Fruit fly (Drosophila melanogaster): ENCODE results near the gene Tao.

DNA sequence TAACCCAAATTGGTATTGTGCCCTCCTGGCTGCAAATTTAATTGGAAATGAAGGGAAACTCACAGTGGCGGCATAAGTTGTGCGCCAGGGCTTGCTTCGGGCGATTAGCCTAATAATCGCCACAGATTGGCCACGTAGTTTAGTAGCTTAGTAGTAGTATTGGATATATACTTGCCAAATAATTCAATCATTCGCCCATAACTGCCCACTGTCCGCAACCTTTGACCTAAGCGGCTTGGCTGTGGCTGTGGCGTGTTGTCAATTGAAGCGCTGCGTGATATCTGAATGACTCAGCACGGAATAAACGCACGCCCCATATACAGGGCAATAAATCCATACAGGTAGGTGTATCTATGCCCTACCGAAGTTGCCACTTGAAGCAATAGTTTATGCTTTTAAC is 27.4 kb upstream of the Tao start:
- no peak for TF ChIP-seq CG8478 (optimal IDR thresholded peaks at IDR 0.05)
- no peak for TF ChIP-seq CTCF (optimal IDR thresholded peaks at IDR 0.05)

Measured in S2 (cell line).